Worm (Caenorhabditis elegans) whole organism, L4 larva: ENCODE data around the gene dot-1.2.

Experiments
- F44E2.7 ChIP-seq: fragments of 200-800 bp; sonication (Bioruptor generic); IDR thresholded peaks from 2 replicates; pipeline ENCODE4 v2.1.2; 2022; ENCODE audit warnings: missing genetic modification characterization, missing compliant biosample characterization
- F49E8.2 ChIP-seq: sonication (generic microtip); optimal IDR thresholded peaks from 2 replicates; lab custom pipeline; 2016; ENCODE audit warnings: missing compliant biosample characterization, mild to moderate bottlenecking, missing genetic modification characterization, borderline replicate concordance
- Y48G9A.11 ChIP-seq: fragments of 200-800 bp; sonication (Bioruptor generic); IDR thresholded peaks from 2 replicates; pipeline ENCODE4 v1.3.6; 2022; ENCODE audit warnings: missing genetic modification reagents, missing genetic modification characterization, missing compliant biosample characterization
- Y5F2A.4 ChIP-seq: fragments of 200-800 bp; sonication (Bioruptor generic); optimal IDR thresholded peaks from 2 replicates; lab custom pipeline; 2018; ENCODE audit warnings: mild to moderate bottlenecking, missing genetic modification characterization, missing compliant biosample characterization
- ZK546.5 ChIP-seq, 2 experiments: sonication (generic microtip); optimal IDR thresholded peaks; 2 replicates each; lab custom pipeline; 2017; ENCODE audit warnings: missing biosample characterization in 2 of 2, missing genetic modification characterization in 2 of 2
- aha-1 ChIP-seq: fragments of 150-350 bp; peaks from one replicate; lab custom pipeline; 2014; ENCODE audit warnings: missing biosample characterization, missing genetic modification characterization
- ceh-44 ChIP-seq: fragments of 200-800 bp; sonication (Bioruptor generic); IDR thresholded peaks from 2 replicates; pipeline ENCODE4 v1.3.6; 2022; ENCODE audit warnings: missing genetic modification reagents, missing genetic modification characterization, missing compliant biosample characterization
- daf-16 ChIP-seq, 3 experiments: sonication (generic microtip); optimal IDR thresholded peaks; 2 replicates each; lab custom pipeline; 2016 to 2017; ENCODE audit warnings: missing genetic modification characterization in 3 of 3, missing genetic modification reagents in 3 of 3, mild to moderate bottlenecking in 2 of 3, missing compliant biosample characterization in 2 of 3, missing biosample characterization in 1 of 3, moderate library complexity in 1 of 3
- daf-8 ChIP-seq: fragments of 200-800 bp; sonication (Bioruptor generic); IDR thresholded peaks from 2 replicates; pipeline ENCODE4 v1.3.6; 2022; ENCODE audit warnings: missing genetic modification characterization, missing compliant biosample characterization
- dmd-6 ChIP-seq: fragments of 200-800 bp; sonication (Bioruptor generic); IDR thresholded peaks from 2 replicates; pipeline ENCODE4 v1.3.6; 2022; ENCODE audit warnings: missing genetic modification reagents, missing genetic modification characterization, missing compliant biosample characterization
- dve-1 ChIP-seq: sonication (generic microtip); optimal IDR thresholded peaks from 2 replicates; lab custom pipeline; 2017; ENCODE audit warnings: antibody characterized with exemption, mild to moderate bottlenecking, missing genetic modification characterization, missing compliant biosample characterization; ENCODE audit not compliant: insufficient read depth
- fkh-10 ChIP-seq: fragments of 150-350 bp; optimal IDR thresholded peaks from 2 replicates; lab custom pipeline; 2014; ENCODE audit warnings: missing biosample characterization, missing genetic modification reagents, missing genetic modification characterization
- hmg-1.1 ChIP-seq: fragments of 200-800 bp; sonication (Bioruptor generic); IDR thresholded peaks from 2 replicates; pipeline ENCODE4 v1.3.6; 2022; ENCODE audit warnings: missing genetic modification reagents, missing genetic modification characterization, missing compliant biosample characterization
- lin-1 ChIP-seq: fragments of 200-800 bp; sonication (Bioruptor generic); IDR thresholded peaks from 2 replicates; pipeline ENCODE4 v1.3.6; 2022; ENCODE audit warnings: missing genetic modification reagents, missing genetic modification characterization, missing compliant biosample characterization
- lin-29 ChIP-seq: fragments of 200-800 bp; sonication (Bioruptor generic); IDR thresholded peaks from 2 replicates; pipeline ENCODE4 v1.3.6; 2022; ENCODE audit warnings: missing genetic modification reagents, missing genetic modification characterization, missing compliant biosample characterization
- lin-39 ChIP-seq: fragments of 150-350 bp; optimal IDR thresholded peaks from 2 replicates; lab custom pipeline; 2014; ENCODE audit warnings: missing biosample characterization, missing genetic modification reagents, missing genetic modification characterization
- lsy-2 ChIP-seq, 2 experiments: fragments of 150-350 bp in 1 of 2; sonication (generic microtip) in 1 of 2; optimal IDR thresholded peaks; 2 replicates each; lab custom pipeline; 2014 to 2017; ENCODE audit warnings: missing biosample characterization in 2 of 2, missing genetic modification characterization in 2 of 2
- madf-5 ChIP-seq, 2 experiments: fragments of 200-800 bp; sonication (Bioruptor generic); IDR thresholded peaks; 2 replicates each; pipeline ENCODE4 v1.3.6; 2022; ENCODE audit warnings: missing compliant biosample characterization in 2 of 2, missing genetic modification characterization in 2 of 2
- mdl-1 ChIP-seq, 2 experiments: fragments of 150-350 bp in 1 of 2; sonication (generic microtip) in 1 of 2; optimal IDR thresholded peaks; 2 replicates each; lab custom pipeline; 2014 to 2017; ENCODE audit warnings: missing biosample characterization in 2 of 2, missing genetic modification characterization in 2 of 2
- mdt-29 ChIP-seq: fragments of 200-800 bp; sonication (Bioruptor generic); IDR thresholded peaks from 2 replicates; pipeline ENCODE4 v1.3.6; 2022; ENCODE audit warnings: missing genetic modification reagents, missing genetic modification characterization, missing compliant biosample characterization
- mxl-2 ChIP-seq: fragments of 200-800 bp; sonication (Bioruptor generic); conservative IDR thresholded peaks from 2 replicates; pipeline ENCODE4 v1.3.6; 2022; ENCODE audit warnings: missing genetic modification reagents, missing genetic modification characterization, missing compliant biosample characterization
- nhr-111 ChIP-seq: fragments of 200-800 bp; sonication (Bioruptor generic); optimal IDR thresholded peaks from 2 replicates; lab custom pipeline; 2018; ENCODE audit warnings: mild to moderate bottlenecking, missing genetic modification characterization, missing compliant biosample characterization
- nhr-237 ChIP-seq: sonication (generic microtip); optimal IDR thresholded peaks from 2 replicates; lab custom pipeline; 2017; ENCODE audit warnings: missing biosample characterization, missing genetic modification characterization
- nhr-25 ChIP-seq: sonication (generic microtip); optimal IDR thresholded peaks from 2 replicates; lab custom pipeline; 2017; ENCODE audit warnings: missing genetic modification characterization, mild to moderate bottlenecking, missing compliant biosample characterization, antibody characterized with exemption, moderate library complexity, borderline replicate concordance; ENCODE audit not compliant: insufficient read depth
- nhr-28 ChIP-seq: fragments of 150-350 bp; optimal IDR thresholded peaks from 2 replicates; lab custom pipeline; 2014; ENCODE audit warnings: missing biosample characterization, missing genetic modification characterization
- nhr-41 ChIP-seq: fragments of 200-800 bp; sonication (Bioruptor generic); IDR thresholded peaks from 2 replicates; pipeline ENCODE4 v1.3.6; 2022; ENCODE audit warnings: missing genetic modification reagents, missing genetic modification characterization, missing compliant biosample characterization
- nhr-42 ChIP-seq: fragments of 200-800 bp; sonication (Bioruptor generic); IDR thresholded peaks from 2 replicates; pipeline ENCODE4 v1.3.6; 2022; ENCODE audit warnings: missing genetic modification characterization, missing compliant biosample characterization
- nhr-48 ChIP-seq: sonication (generic microtip); optimal IDR thresholded peaks from 2 replicates; lab custom pipeline; 2016; ENCODE audit warnings: mild to moderate bottlenecking, missing genetic modification characterization, missing compliant biosample characterization
- nhr-76 ChIP-seq: fragments of 150-350 bp; optimal IDR thresholded peaks from 2 replicates; lab custom pipeline; 2014; ENCODE audit warnings: missing biosample characterization, missing genetic modification characterization
- nhr-77 ChIP-seq: fragments of 150-350 bp; optimal IDR thresholded peaks from 2 replicates; lab custom pipeline; 2014; ENCODE audit warnings: missing biosample characterization, missing genetic modification characterization
- pha-4 ChIP-seq, 2 experiments: fragments of 150-350 bp in 1 of 2; fragments of 200-800 bp in 1 of 2; sonication (Bioruptor generic) in 1 of 2; IDR thresholded peaks in 1 of 2; optimal IDR thresholded peaks in 1 of 2; 2 replicates each; pipeline versions ENCODE4 v1.3.6 to Lab custom; 2014 to 2022; ENCODE audit warnings: missing genetic modification characterization in 2 of 2, missing genetic modification reagents in 2 of 2, missing biosample characterization in 1 of 2, missing compliant biosample characterization in 1 of 2
- php-3 ChIP-seq: fragments of 200-800 bp; sonication (Bioruptor generic); IDR thresholded peaks from 2 replicates; pipeline ENCODE4 v1.3.6; 2022; ENCODE audit warnings: missing genetic modification reagents, missing genetic modification characterization, missing compliant biosample characterization
- pqm-1 ChIP-seq: sonication (generic microtip); optimal IDR thresholded peaks from 2 replicates; lab custom pipeline; 2017; ENCODE audit warnings: missing biosample characterization, missing genetic modification characterization
- saeg-2 ChIP-seq: fragments of 200-800 bp; sonication (Bioruptor generic); IDR thresholded peaks from 2 replicates; pipeline ENCODE4 v1.3.6; 2022; ENCODE audit warnings: missing genetic modification reagents, missing genetic modification characterization, missing compliant biosample characterization
- sdz-12 ChIP-seq: fragments of 200-800 bp; sonication (Bioruptor generic); optimal IDR thresholded peaks from 2 replicates; lab custom pipeline; 2018; ENCODE audit warnings: mild to moderate bottlenecking, missing genetic modification characterization, missing compliant biosample characterization
- skn-1 ChIP-seq: fragments of 150-350 bp; optimal IDR thresholded peaks from 2 replicates; lab custom pipeline; 2014; ENCODE audit warnings: missing biosample characterization, missing genetic modification characterization
- snpc-4 ChIP-seq: fragments of 150-350 bp; optimal IDR thresholded peaks from 2 replicates; lab custom pipeline; 2014; ENCODE audit warnings: missing biosample characterization, missing genetic modification characterization
- spr-1 ChIP-seq: sonication (generic microtip); optimal IDR thresholded peaks from 2 replicates; lab custom pipeline; 2016; ENCODE audit warnings: mild to moderate bottlenecking, missing genetic modification characterization, missing compliant biosample characterization
- spr-3 ChIP-seq: fragments of 200-800 bp; sonication (Bioruptor generic); optimal IDR thresholded peaks from 2 replicates; lab custom pipeline; 2018; ENCODE audit warnings: mild to moderate bottlenecking, missing genetic modification characterization, missing compliant biosample characterization
- tag-97 ChIP-seq: fragments of 200-800 bp; sonication (Bioruptor generic); IDR thresholded peaks from 2 replicates; pipeline ENCODE4 v1.3.6; 2022; ENCODE audit warnings: missing genetic modification characterization, missing compliant biosample characterization
- tra-1 ChIP-seq: fragments of 200-800 bp; sonication (Bioruptor generic); IDR thresholded peaks from 2 replicates; pipeline ENCODE4 v1.3.6; 2022; ENCODE audit warnings: missing genetic modification reagents, missing genetic modification characterization, missing compliant biosample characterization
- unc-130 ChIP-seq: sonication (generic microtip); optimal IDR thresholded peaks from 2 replicates; lab custom pipeline; 2016; ENCODE audit warnings: missing genetic modification reagents, missing genetic modification characterization, missing compliant biosample characterization
- unc-62 ChIP-seq, 3 experiments: fragments of 150-350 bp in 1 of 3; sonication (generic microtip); optimal IDR thresholded peaks in 2 of 3; peaks in 1 of 3; 1 replicate in 1 of 3; 2 replicates in 2 of 3; lab custom pipeline; 2014 to 2017; ENCODE audit warnings: missing biosample characterization in 3 of 3, missing genetic modification characterization in 3 of 3, missing genetic modification reagents in 3 of 3, missing genotype in 1 of 3
- vab-7 ChIP-seq: fragments of 200-800 bp; sonication (Bioruptor generic); IDR thresholded peaks from 2 replicates; pipeline ENCODE4 v1.3.6; 2022; ENCODE audit warnings: missing genetic modification reagents, missing genetic modification characterization, missing compliant biosample characterization
- zip-11 ChIP-seq: fragments of 200-800 bp; sonication (Bioruptor generic); IDR thresholded peaks from 2 replicates; pipeline ENCODE4 v1.3.6; 2022; ENCODE audit warnings: missing genetic modification characterization, missing compliant biosample characterization
- ztf-11 ChIP-seq: fragments of 150-350 bp; optimal IDR thresholded peaks from 2 replicates; lab custom pipeline; 2014; ENCODE audit warnings: missing biosample characterization, missing genetic modification characterization

Gene dot-1.2

DNA sequence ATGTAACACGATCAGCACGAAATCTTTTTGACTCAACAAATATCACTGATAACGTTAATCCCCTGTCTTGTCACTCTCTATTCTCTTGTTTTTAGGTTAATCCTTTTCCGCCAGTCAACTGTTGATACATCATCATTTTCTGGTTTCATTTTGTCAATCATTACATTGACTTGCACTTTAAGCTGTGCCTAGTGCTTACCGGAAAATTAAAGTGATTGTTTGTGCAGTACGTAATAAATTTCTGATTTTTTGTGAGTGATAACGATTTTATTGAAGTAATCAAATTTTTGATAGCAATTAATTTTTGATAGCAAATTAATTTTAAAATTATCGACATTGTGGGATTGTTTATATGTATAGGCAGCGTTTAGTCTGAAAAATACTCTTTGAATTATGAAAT, 40.0 kb upstream of the dot-1.2 start:
- TF ChIP-seq nhr-25 (tag; lab: Kevin White, UChicago) (no peak), ZK546.5 (tag; optimal IDR thresholded peaks at IDR 0.05; lab: Kevin White, UChicago) (no peak), F44E2.7 (GFP tag; lab: Robert Waterston, UW) (no peak), madf-5 (GFP tag; IDR thresholded peaks at IDR 0.05; lab: Robert Waterston, UW) (no peak), sdz-12 (GFP tag; lab: Kevin White, UChicago) (no peak), tra-1 (GFP tag; lab: Robert Waterston, UW) (peak; percentile 55; the same call in 1 of the 2 replicates), dve-1 (peak; percentile 62), nhr-28 (tag; lab: Kevin White, UChicago) (peak; percentile 61), nhr-76 (no peak), pha-4 (GFP tag; IDR thresholded peaks at IDR 0.05; lab: Robert Waterston, UW) (no peak), pha-4 (tag; optimal IDR thresholded peaks at IDR 0.05; lab: Kevin White, UChicago) (no peak), ztf-11 (tag; lab: Kevin White, UChicago) (no peak), spr-3 (GFP tag; lab: Kevin White, UChicago) (no peak), dmd-6 (peak; percentile 67), pqm-1 (peak; percentile 89), ceh-44 (no peak), nhr-77 (peak; percentile 85), daf-16 (GFP tag; optimal IDR thresholded peaks at IDR 0.05; lab: Kevin White, UChicago) (no peak), daf-16 (tag; optimal IDR thresholded peaks at IDR 0.05; lab: Kevin White, UChicago) (peak; percentile 94), daf-8 (no peak), nhr-48 (no peak), lin-1 (GFP tag; lab: Robert Waterston, UW) (0 out of 2 replicates have a peak, but pooled peaks have one; percentile 29), lin-39 (tag; lab: Kevin White, UChicago) (no peak), php-3 (GFP tag; lab: Robert Waterston, UW) (peak; percentile 90), fkh-10 (GFP tag; lab: Kevin White, UChicago) (no peak), Y5F2A.4 (GFP tag; lab: Kevin White, UChicago) (no peak), zip-11 (GFP tag; lab: Robert Waterston, UW) (no peak), skn-1 (tag; lab: Kevin White, UChicago) (no peak)

DNA sequence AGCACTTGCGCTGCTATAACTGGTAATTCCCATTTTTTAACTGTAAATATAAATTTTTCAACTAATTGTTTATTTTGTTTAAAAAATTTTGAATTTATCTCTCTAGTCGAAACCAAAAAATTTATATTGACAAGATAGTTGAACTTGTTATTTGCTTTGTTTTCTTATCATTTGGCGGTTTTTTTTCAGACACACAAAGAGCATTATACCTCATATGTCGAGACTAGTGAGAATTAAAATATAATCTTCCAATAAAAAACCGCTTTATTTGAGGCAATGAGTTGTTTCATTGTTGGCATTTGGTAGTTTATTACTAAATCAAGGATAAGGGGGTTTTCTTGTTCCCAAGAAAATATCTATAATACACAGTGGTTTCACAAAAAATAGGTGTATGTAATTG, 39.1 kb upstream of the dot-1.2 start:
- TF ChIP-seq pqm-1 (peak; percentile 16), spr-1 (tag; lab: Kevin White, UChicago) (no peak), unc-130 (GFP tag; lab: Kevin White, UChicago) (no peak), mdl-1 (tag; optimal IDR thresholded peaks at IDR 0.05; lab: Kevin White, UChicago) (no peak), mxl-2 (no peak), daf-16 (GFP tag; optimal IDR thresholded peaks at IDR 0.05; lab: Kevin White, UChicago) (no peak), daf-16 (tag; optimal IDR thresholded peaks at IDR 0.05; lab: Kevin White, UChicago) (peak; percentile 55), mdt-29 (GFP tag; lab: Robert Waterston, UW) (no peak), nhr-42 (GFP tag; lab: Robert Waterston, UW) (no peak), lsy-2 (tag; optimal IDR thresholded peaks at IDR 0.05; lab: Kevin White, UChicago) (no peak), Y48G9A.11 (GFP tag; lab: Robert Waterston, UW) (no peak), tra-1 (GFP tag; lab: Robert Waterston, UW) (no peak), saeg-2 (GFP tag; lab: Robert Waterston, UW) (no peak), vab-7 (GFP tag; lab: Robert Waterston, UW) (no peak), php-3 (GFP tag; lab: Robert Waterston, UW) (no peak), tag-97 (GFP tag; lab: Robert Waterston, UW) (no peak), nhr-41 (no peak), hmg-1.1 (GFP tag; lab: Robert Waterston, UW) (no peak), unc-62 (GFP tag; optimal IDR thresholded peaks at IDR 0.05 in 1 of 2; lab: Kevin White, UChicago) (no peak), unc-62 (tag; optimal IDR thresholded peaks at IDR 0.05; lab: Kevin White, UChicago) (no peak), F49E8.2 (no peak), aha-1 (tag; lab: Kevin White, UChicago) (peak; percentile 70), nhr-111 (GFP tag; lab: Kevin White, UChicago) (no peak), snpc-4 (tag; lab: Kevin White, UChicago) (no peak), lin-29 (no peak), nhr-237 (tag; lab: Kevin White, UChicago) (no peak)
